Fruit fly (Drosophila melanogaster) whole organism, embryonic: ENCODE data around the gene caps.

Source experiments
- Atf3 ChIP-seq: fragments of 200-800 bp; sonication (Bioruptor generic); optimal IDR thresholded peaks from 3 replicates; lab custom pipeline; 2016; ENCODE audit warnings: missing biosample characterization, missing genetic modification characterization
- Atf6 ChIP-seq: fragments of 200-800 bp; sonication (Bioruptor generic); IDR thresholded peaks from 2 replicates; pipeline ENCODE4 v1.3.6; 2022; ENCODE audit warnings: missing biosample characterization, missing genetic modification characterization
- CG1024 ChIP-seq: fragments of 200-800 bp; sonication (Bioruptor generic); IDR thresholded peaks from 2 replicates; pipeline ENCODE4 v1.3.6; 2022; ENCODE audit warnings: missing biosample characterization, missing genetic modification characterization
- CG10366 ChIP-seq: fragments of 200-800 bp; sonication (Bioruptor generic); IDR thresholded peaks from 2 replicates; pipeline ENCODE4 v1.3.6; 2022; ENCODE audit warnings: missing biosample characterization, missing genetic modification characterization
- CG11504 ChIP-seq: fragments of 200-800 bp; sonication (Bioruptor generic); optimal IDR thresholded peaks from 3 replicates; lab custom pipeline; 2019; ENCODE audit warnings: missing biosample characterization, mild to moderate bottlenecking, missing genetic modification characterization, moderate library complexity
- CG12391 ChIP-seq: fragments of 200-800 bp; sonication (Bioruptor generic); optimal IDR thresholded peaks from 3 replicates; lab custom pipeline; 2018; ENCODE audit warnings: missing biosample characterization, mild to moderate bottlenecking, missing genetic modification characterization, moderate library complexity
- CG14710 ChIP-seq: fragments of 200-800 bp; sonication (Bioruptor generic); optimal IDR thresholded peaks from 3 replicates; lab custom pipeline; 2019; ENCODE audit warnings: missing biosample characterization, mild to moderate bottlenecking, missing genetic modification characterization, moderate library complexity
- CG17385 ChIP-seq: fragments of 200-800 bp; sonication (Bioruptor generic); optimal IDR thresholded peaks from 3 replicates; lab custom pipeline; 2018; ENCODE audit warnings: missing biosample characterization, mild to moderate bottlenecking, missing genetic modification characterization
- CG31388 ChIP-seq: fragments of 200-800 bp; sonication (Bioruptor generic); optimal IDR thresholded peaks from 2 replicates; lab custom pipeline; 2016; ENCODE audit warnings: missing biosample characterization, missing genetic modification characterization
- CG4282 ChIP-seq: fragments of 200-800 bp; sonication (Bioruptor generic); optimal IDR thresholded peaks from 2 replicates; lab custom pipeline; 2016; ENCODE audit warnings: missing biosample characterization, missing genetic modification characterization
- CG5180 ChIP-seq: fragments of 200-800 bp; sonication (Bioruptor generic); optimal IDR thresholded peaks from 3 replicates; lab custom pipeline; 2017; ENCODE audit warnings: missing biosample characterization, missing genetic modification characterization, mild to moderate bottlenecking, moderate library complexity, missing genetic modification reagents
- CG5953 ChIP-seq: fragments of 200-800 bp; sonication (Bioruptor generic); IDR thresholded peaks from 2 replicates; pipeline ENCODE4 v1.3.6; 2022; ENCODE audit warnings: missing biosample characterization, missing genetic modification characterization
- CG7987 ChIP-seq: fragments of 200-800 bp; sonication (Bioruptor generic); optimal IDR thresholded peaks from 2 replicates; lab custom pipeline; 2018; ENCODE audit warnings: missing biosample characterization, mild to moderate bottlenecking, missing genetic modification characterization, moderate library complexity
- CG8089 ChIP-seq: fragments of 200-800 bp; sonication (Bioruptor generic); optimal IDR thresholded peaks from 3 replicates; lab custom pipeline; 2016; ENCODE audit warnings: missing biosample characterization, missing genetic modification characterization
- CG8281 ChIP-seq: fragments of 200-800 bp; sonication (Bioruptor generic); optimal IDR thresholded peaks from 2 replicates; lab custom pipeline; 2018; ENCODE audit warnings: missing biosample characterization, mild to moderate bottlenecking, missing genetic modification characterization, moderate library complexity
- CG8765 ChIP-seq: fragments of 200-800 bp; sonication (Bioruptor generic); IDR thresholded peaks from 2 replicates; pipeline ENCODE4 v1.3.6; 2022; ENCODE audit warnings: missing biosample characterization, missing genetic modification characterization
- D ChIP-seq, 2 experiments: fragments of 200-800 bp in 1 of 2; fragments of >200 bp in 1 of 2; sonication (Bioruptor generic) in 1 of 2; optimal IDR thresholded peaks; 2 replicates in 1 of 2; 3 replicates in 1 of 2; lab custom pipeline; 2017; ENCODE audit warnings: mild to moderate bottlenecking in 1 of 2, missing biosample characterization in 1 of 2, missing genetic modification characterization in 1 of 2, missing genetic modification reagents in 1 of 2
- Dip2 ChIP-seq: fragments of 200-800 bp; sonication (Bioruptor generic); IDR thresholded peaks from 2 replicates; pipeline ENCODE4 v1.3.6; 2022; ENCODE audit warnings: missing biosample characterization, missing genetic modification characterization
- ERR ChIP-seq: fragments of 200-800 bp; sonication (Bioruptor generic); optimal IDR thresholded peaks from 2 replicates; lab custom pipeline; 2016; ENCODE audit warnings: missing biosample characterization, missing genetic modification characterization
- GATAe ChIP-seq: fragments of 200-800 bp; sonication (Bioruptor generic); conservative IDR thresholded peaks from 2 replicates; pipeline ENCODE4 v1.3.6; 2022; ENCODE audit warnings: missing biosample characterization, missing genetic modification characterization
- H15 ChIP-seq: fragments of 200-800 bp; sonication (Bioruptor generic); IDR thresholded peaks from 3 replicates; pipeline ENCODE4 v1.3.6; 2022; ENCODE audit warnings: missing biosample characterization, missing genetic modification characterization
- Mad ChIP-seq: fragments of 200-800 bp; sonication (Bioruptor generic); optimal IDR thresholded peaks from 2 replicates; lab custom pipeline; 2016; ENCODE audit warnings: missing biosample characterization, missing genetic modification characterization
- Nf-YA ChIP-seq: fragments of 200-800 bp; sonication (Bioruptor generic); IDR thresholded peaks from 2 replicates; pipeline ENCODE4 v1.3.6; 2022; ENCODE audit warnings: missing biosample characterization, missing genetic modification characterization
- Optix ChIP-seq: fragments of 200-800 bp; sonication (Bioruptor generic); IDR thresholded peaks from 3 replicates; pipeline ENCODE4 v1.3.6; 2022; ENCODE audit warnings: missing biosample characterization, missing genetic modification characterization
- Pdp1 ChIP-seq, 2 experiments: fragments of 200-800 bp; sonication (Bioruptor generic); optimal IDR thresholded peaks; 3 replicates each; lab custom pipeline; 2016; ENCODE audit warnings: missing biosample characterization in 2 of 2, missing genetic modification characterization in 2 of 2, mild to moderate bottlenecking in 1 of 2, moderate library complexity in 1 of 2
- Poxn ChIP-seq: fragments of 200-800 bp; sonication (Bioruptor generic); IDR thresholded peaks from 2 replicates; pipeline ENCODE4 v1.3.6; 2022; ENCODE audit warnings: missing biosample characterization, missing genetic modification characterization
- Sox102F ChIP-seq: fragments of 200-800 bp; sonication (Bioruptor generic); optimal IDR thresholded peaks from 2 replicates; lab custom pipeline; 2018; ENCODE audit warnings: missing biosample characterization, mild to moderate bottlenecking, missing genetic modification characterization, moderate library complexity
- Ssrp ChIP-seq: fragments of 200-800 bp; sonication (Bioruptor generic); optimal IDR thresholded peaks from 2 replicates; lab custom pipeline; 2018; ENCODE audit warnings: missing biosample characterization, mild to moderate bottlenecking, missing genetic modification characterization, moderate library complexity
- Vsx1 ChIP-seq: fragments of 200-800 bp; sonication (Bioruptor generic); optimal IDR thresholded peaks from 2 replicates; lab custom pipeline; 2017; ENCODE audit warnings: missing biosample characterization, mild to moderate bottlenecking, missing genetic modification characterization, missing genetic modification reagents
- Xbp1 ChIP-seq: fragments of 200-800 bp; sonication (Bioruptor generic); optimal IDR thresholded peaks from 3 replicates; lab custom pipeline; 2016; ENCODE audit warnings: missing biosample characterization, mild to moderate bottlenecking, missing genetic modification characterization
- YL-1 ChIP-seq: fragments of 200-800 bp; sonication (Bioruptor generic); optimal IDR thresholded peaks from 3 replicates; lab custom pipeline; 2017; ENCODE audit warnings: missing biosample characterization, mild to moderate bottlenecking, missing genetic modification characterization
- ara ChIP-seq: fragments of 200-800 bp; sonication (Bioruptor generic); IDR thresholded peaks from 2 replicates; pipeline ENCODE4 v1.3.6; 2022; ENCODE audit warnings: missing biosample characterization, missing genetic modification characterization
- chif ChIP-seq, 2 experiments: fragments of 200-800 bp; sonication (Bioruptor generic); optimal IDR thresholded peaks; 3 replicates each; lab custom pipeline; 2016; ENCODE audit warnings: missing biosample characterization in 2 of 2, missing genetic modification characterization in 2 of 2
- ci ChIP-seq: fragments of 200-800 bp; sonication (Bioruptor generic); IDR thresholded peaks from 3 replicates; pipeline ENCODE4 v1.3.6; 2022; ENCODE audit warnings: missing biosample characterization, missing genetic modification characterization
- danr ChIP-seq: fragments of 200-800 bp; sonication (Bioruptor generic); IDR thresholded peaks from 2 replicates; pipeline ENCODE4 v1.3.6; 2022; ENCODE audit warnings: missing biosample characterization, missing genetic modification characterization
- eyg ChIP-seq: fragments of 200-800 bp; sonication (Bioruptor generic); optimal IDR thresholded peaks from 3 replicates; lab custom pipeline; 2016; ENCODE audit warnings: missing biosample characterization, missing genetic modification characterization
- gcm2 ChIP-seq: fragments of 200-800 bp; sonication (Bioruptor generic); optimal IDR thresholded peaks from 2 replicates; lab custom pipeline; 2016; ENCODE audit warnings: missing biosample characterization, missing genetic modification characterization
- ham ChIP-seq: fragments of 200-800 bp; sonication (Bioruptor generic); IDR thresholded peaks from 2 replicates; pipeline ENCODE4 v1.3.6; 2022; ENCODE audit warnings: missing biosample characterization, missing genetic modification characterization
- lola ChIP-seq, 3 experiments: fragments of >200 bp in 2 of 3; fragments of 200-800 bp in 1 of 3; sonication (Bioruptor generic) in 1 of 3; optimal IDR thresholded peaks; 2 replicates each; lab custom pipeline; 2017 to 2019; ENCODE audit warnings: missing biosample characterization in 3 of 3, missing genetic modification characterization in 3 of 3, mild to moderate bottlenecking in 1 of 3, moderate library complexity in 1 of 3
- maf-S ChIP-seq: fragments of 200-800 bp; sonication (Bioruptor generic); optimal IDR thresholded peaks from 2 replicates; lab custom pipeline; 2016; ENCODE audit warnings: missing biosample characterization, missing genetic modification characterization
- org-1 ChIP-seq: fragments of 200-800 bp; sonication (Bioruptor generic); optimal IDR thresholded peaks from 2 replicates; lab custom pipeline; 2017; ENCODE audit warnings: missing biosample characterization, missing genetic modification characterization
- otp ChIP-seq: fragments of 200-800 bp; sonication (Bioruptor generic); IDR thresholded peaks from 3 replicates; pipeline ENCODE4, ENCODE4 v1.3.6; 2022; ENCODE audit warnings: missing biosample characterization, missing genetic modification characterization
- phol ChIP-seq: fragments of 200-800 bp; sonication (Bioruptor generic); optimal IDR thresholded peaks from 3 replicates; lab custom pipeline; 2018; ENCODE audit warnings: missing biosample characterization, mild to moderate bottlenecking, missing genetic modification characterization, moderate library complexity
- ranshi ChIP-seq: fragments of 200-800 bp; sonication (Bioruptor generic); IDR thresholded peaks from 2 replicates; pipeline ENCODE4 v1.3.6; 2022; ENCODE audit warnings: missing biosample characterization, missing genetic modification characterization
- rib ChIP-seq: fragments of 200-800 bp; sonication (Bioruptor generic); IDR thresholded peaks from 2 replicates; pipeline ENCODE4 v1.3.6; 2022; ENCODE audit warnings: missing biosample characterization, missing genetic modification characterization
- ro ChIP-seq: fragments of 200-800 bp; sonication (Bioruptor generic); IDR thresholded peaks from 2 replicates; pipeline ENCODE4 v1.3.6; 2022; ENCODE audit warnings: missing biosample characterization, missing genetic modification characterization
- run ChIP-seq: fragments of 200-800 bp; sonication (Bioruptor generic); optimal IDR thresholded peaks from 3 replicates; lab custom pipeline; 2018; ENCODE audit warnings: missing biosample characterization, mild to moderate bottlenecking, missing genetic modification characterization
- sd ChIP-seq: fragments of 200-800 bp; sonication (Bioruptor generic); optimal IDR thresholded peaks from 3 replicates; lab custom pipeline; 2018; ENCODE audit warnings: missing biosample characterization, mild to moderate bottlenecking, missing genetic modification characterization, moderate library complexity
- seq ChIP-seq: fragments of 200-800 bp; sonication (Bioruptor generic); IDR thresholded peaks from 2 replicates; pipeline ENCODE4 v1.3.6; 2022; ENCODE audit warnings: missing biosample characterization, missing genetic modification characterization
- sqz ChIP-seq: fragments of 200-800 bp; sonication (Bioruptor generic); optimal IDR thresholded peaks from 3 replicates; lab custom pipeline; 2018; ENCODE audit warnings: missing biosample characterization, mild to moderate bottlenecking, missing genetic modification characterization
- vnd ChIP-seq: fragments of 200-800 bp; sonication (Bioruptor generic); IDR thresholded peaks from 3 replicates; pipeline ENCODE4 v1.3.6; 2022; ENCODE audit warnings: missing biosample characterization, missing genetic modification characterization; ENCODE audit not compliant: partially characterized antibody
- zfh1 ChIP-seq: fragments of 200-800 bp; sonication (Bioruptor generic); IDR thresholded peaks from 3 replicates; pipeline ENCODE4 v1.3.6; 2022; ENCODE audit warnings: missing biosample characterization, missing genetic modification characterization

Gene caps

dm6 chr3L:13295675-13296074 lies 67.2 kb downstream of the caps start (continued):
- TF ChIP-seq maf-S (GFP tag; lab: Kevin White, UChicago) (no peak), sqz (GFP tag; lab: Kevin White, UChicago) (no peak), Atf3 (no peak), lola (GFP tag; optimal IDR thresholded peaks at IDR 0.05; lab: Kevin White, UChicago) (no peak), Optix (GFP tag; lab: Robert Waterston, UW) (no peak), Mad (no peak), ranshi (GFP tag; lab: Robert Waterston, UW) (no peak), CG8765 (GFP tag; lab: Robert Waterston, UW) (peak; percentile 50; the same call in 1 of the 2 replicates), Atf6 (GFP tag; lab: Robert Waterston, UW) (no peak), zfh1 (GFP tag; lab: Robert Waterston, UW) (peak; percentile 46; the same call in 1 of the 3 replicates), CG7987 (GFP tag; lab: Kevin White, UChicago) (no peak), CG8281 (no peak), CG17385 (GFP tag; lab: Kevin White, UChicago) (no peak), CG10366 (GFP tag; lab: Robert Waterston, UW) (no peak), Pdp1 (GFP tag; optimal IDR thresholded peaks at IDR 0.05; lab: Kevin White, UChicago) (no peak), YL-1 (GFP tag; lab: Kevin White, UChicago) (no peak), Ssrp (no peak), CG8089 (GFP tag; lab: Kevin White, UChicago) (peak; percentile 27), D (optimal IDR thresholded peaks at IDR 0.05; lab: Kevin White, UChicago) (peak; percentile 25), D (GFP tag; optimal IDR thresholded peaks at IDR 0.05; lab: Kevin White, UChicago) (no peak), eyg (no peak), Dip2 (GFP tag; lab: Robert Waterston, UW) (no peak), danr (GFP tag; lab: Robert Waterston, UW) (no peak), phol (tag; lab: Kevin White, UChicago) (no peak), gcm2 (GFP tag; lab: Kevin White, UChicago) (no peak), seq (GFP tag; lab: Robert Waterston, UW) (no peak), rib (GFP tag; lab: Robert Waterston, UW) (no peak), chif (GFP tag; optimal IDR thresholded peaks at IDR 0.05; lab: Kevin White, UChicago) (peak in 1 of 2 experiments; percentile 39), CG5180 (GFP tag; lab: Kevin White, UChicago) (no peak), CG1024 (no peak), CG14710 (tag; lab: Kevin White, UChicago) (no peak), Nf-YA (GFP tag; lab: Robert Waterston, UW) (no peak), Vsx1 (GFP tag; lab: Kevin White, UChicago) (no peak), CG11504 (tag; lab: Kevin White, UChicago) (peak; percentile 7), H15 (no peak), CG5953 (no peak), run (tag; lab: Kevin White, UChicago) (no peak), CG31388 (no peak), Poxn (GFP tag; lab: Robert Waterston, UW) (no peak), CG4282 (no peak), CG12391 (no peak), ham (GFP tag; lab: Robert Waterston, UW) (no peak), otp (no peak), vnd (GFP tag; lab: Robert Waterston, UW) (no peak), ERR (no peak), org-1 (GFP tag; lab: Kevin White, UChicago) (no peak), sd (tag; lab: Kevin White, UChicago) (no peak), ara (peak; percentile 14; the same call in 1 of the 2 replicates), Sox102F (GFP tag; lab: Kevin White, UChicago) (peak; percentile 6), ci (GFP tag; lab: Robert Waterston, UW) (0 out of 3 replicates have a peak, but pooled peaks have one; percentile 29), Xbp1 (GFP tag; lab: Kevin White, UChicago) (no peak), GATAe (GFP tag; lab: Robert Waterston, UW) (no peak), ro (GFP tag; lab: Robert Waterston, UW) (no peak)
